Worm (Caenorhabditis elegans): ENCODE measurements around the gene F59A1.13.

The F59A1.13 gene

DNA sequence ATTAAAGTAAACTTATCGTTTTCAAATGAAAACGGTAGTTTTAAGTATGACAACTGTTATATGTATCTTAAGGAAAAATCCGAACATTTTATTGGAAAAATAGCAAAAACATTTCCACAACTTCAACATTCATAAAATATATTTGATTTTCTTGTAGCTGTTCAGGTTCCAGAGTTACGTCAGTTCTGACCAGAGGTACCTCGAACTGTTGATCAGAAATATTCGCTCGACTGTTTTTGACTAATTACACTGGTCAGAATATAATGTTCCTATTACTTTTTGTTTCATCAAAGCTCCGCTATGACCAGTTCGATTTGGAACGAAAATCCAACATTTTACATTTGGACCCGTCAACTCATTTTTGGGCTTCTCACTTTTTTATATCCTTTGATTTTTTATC is 16.2 kb upstream of the F59A1.13 start, which contains the start of gene srh-31:
TSS of gene srh-31 (plus strand) at position 301 of the 400 bp plus-strand sequence.
- TF ChIP-seq sem-2 (GFP tag; optimal IDR thresholded peaks at IDR 0.05) (no peak), bed-3 (GFP tag; optimal IDR thresholded peaks at IDR 0.05) (no peak), elt-1 (tag; optimal IDR thresholded peaks at IDR 0.05; ENCODE audit: borderline replicate concordance, insufficient read depth) (no peak), ceh-43 (GFP tag; optimal IDR thresholded peaks at IDR 0.05) (no peak), ceh-39 (tag; optimal IDR thresholded peaks at IDR 0.05) (no peak), mls-2 (tag; optimal IDR thresholded peaks at IDR 0.05) (no peak), ces-1 (GFP tag; optimal IDR thresholded peaks at IDR 0.05) (no peak), zip-8 (tag; optimal IDR thresholded peaks at IDR 0.05) (no peak), drap-1 (GFP tag; optimal IDR thresholded peaks at IDR 0.05) (no peak), ceh-83 (GFP tag; optimal IDR thresholded peaks at IDR 0.05) (no peak)

DNA sequence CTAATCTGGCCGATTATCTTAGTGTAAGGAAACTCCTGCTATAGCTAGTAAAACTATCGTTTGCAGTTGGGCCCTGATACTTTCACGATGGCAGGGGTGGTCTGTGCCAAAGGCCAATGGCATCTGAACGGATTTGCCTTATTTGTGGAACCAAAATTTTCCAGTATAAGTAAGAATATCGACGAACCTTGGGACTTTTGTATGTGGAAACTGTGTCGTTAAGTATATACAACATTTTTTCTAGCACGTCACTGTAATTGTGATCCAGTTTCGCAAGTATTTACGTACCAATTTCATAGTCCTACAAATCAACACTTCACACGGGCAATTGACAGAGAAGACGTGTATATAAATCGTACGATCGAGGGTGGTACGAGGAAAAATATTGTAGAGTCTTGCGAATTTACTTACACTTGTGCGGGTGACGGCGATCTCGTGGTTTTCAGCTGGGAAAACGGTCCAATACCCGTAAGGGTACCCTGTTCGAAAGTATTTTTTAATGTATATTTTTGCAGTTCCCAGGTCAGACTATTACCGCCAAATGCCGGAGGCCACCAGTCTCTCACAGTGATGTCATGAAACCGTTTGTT is 15.5 kb upstream of the F59A1.13 start:
- TF ChIP-seq nhr-2 (tag; optimal IDR thresholded peaks at IDR 0.05) (no peak), bed-3 (GFP tag; optimal IDR thresholded peaks at IDR 0.05) (no peak), lin-32 (GFP tag; optimal IDR thresholded peaks at IDR 0.05) (no peak), ceh-39 (tag; optimal IDR thresholded peaks at IDR 0.05) (no peak), flh-1 (GFP tag; optimal IDR thresholded peaks at IDR 0.05) (no peak), nhr-76 (tag; optimal IDR thresholded peaks at IDR 0.05) (no peak)

DNA sequence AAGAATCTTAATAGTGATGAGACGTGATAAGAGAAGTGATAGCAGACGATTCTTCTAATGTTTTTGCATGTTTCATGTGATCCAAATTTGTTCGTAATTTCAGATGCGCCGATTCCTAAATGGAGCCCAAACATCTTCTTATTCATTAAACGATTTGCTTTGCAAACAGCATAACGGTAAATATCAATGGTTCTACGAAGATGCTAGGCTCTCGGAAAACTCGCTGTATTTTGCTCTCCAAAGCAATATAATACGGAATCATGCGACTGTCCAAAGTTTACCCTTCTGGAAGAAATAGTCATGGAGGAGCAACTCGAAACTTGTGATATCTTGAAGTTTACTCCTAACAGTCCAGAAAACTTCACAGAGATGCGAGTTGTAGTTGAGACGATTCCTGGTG is 15.0 kb upstream of the F59A1.13 start, which contains the start of gene W06D12.6:
TSS of gene W06D12.6 (plus strand) at position 301 of the 400 bp plus-strand sequence.
- TF ChIP-seq mab-5 (tag; optimal IDR thresholded peaks at IDR 0.05) (no peak), bed-3 (GFP tag; optimal IDR thresholded peaks at IDR 0.05) (no peak), drap-1 (GFP tag; optimal IDR thresholded peaks at IDR 0.05) (no peak), lsy-2 (tag; optimal IDR thresholded peaks at IDR 0.05) (no peak), ces-1 (GFP tag; optimal IDR thresholded peaks at IDR 0.05) (no peak), unc-39 (tag; optimal IDR thresholded peaks at IDR 0.05) (no peak), snpc-4 (tag; optimal IDR thresholded peaks at IDR 0.05) (no peak), zip-8 (tag; optimal IDR thresholded peaks at IDR 0.05) (no peak), ztf-11 (tag; optimal IDR thresholded peaks at IDR 0.05) (no peak), lin-32 (GFP tag; optimal IDR thresholded peaks at IDR 0.05) (no peak), nhr-28 (tag; optimal IDR thresholded peaks at IDR 0.05) (no peak)

DNA sequence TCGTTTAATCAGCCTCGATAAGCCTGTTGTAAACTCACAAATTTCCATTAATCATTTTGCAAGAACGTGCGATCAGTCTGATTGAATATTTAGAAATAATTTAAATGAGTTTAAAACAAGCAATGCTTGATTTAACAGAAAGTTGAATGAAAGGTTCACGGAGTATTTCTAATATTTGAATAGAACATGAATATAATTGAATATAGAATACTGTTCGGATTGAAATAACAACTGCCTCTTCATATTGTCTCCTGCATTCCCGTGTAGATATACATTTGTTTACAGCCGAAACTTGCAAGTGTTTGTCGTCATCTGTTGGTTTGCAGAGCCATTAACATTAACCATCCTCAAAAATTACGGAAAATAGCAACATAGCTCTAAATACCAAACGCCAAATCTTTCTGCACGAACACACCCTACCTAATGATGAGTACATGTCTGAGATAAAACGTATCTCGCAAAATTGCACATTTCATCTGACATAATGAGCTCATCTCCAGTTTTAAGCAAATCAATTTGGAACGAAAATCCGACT is 10.0 kb upstream of the F59A1.13 start, which contains the start of the genes Y26G10.5 and srh-32:
TSS of gene Y26G10.5 (minus strand) at position 101 of the 535 bp plus-strand sequence.
TSS of gene srh-32 (plus strand) at position 485 of the 535 bp plus-strand sequence.
- TF ChIP-seq nhr-28 (tag; optimal IDR thresholded peaks at IDR 0.05), result no peak
- TF ChIP-seq elt-3 (tag; optimal IDR thresholded peaks at IDR 0.05), result no peak
- TF ChIP-seq mep-1 (tag; optimal IDR thresholded peaks at IDR 0.05), result no peak
- TF ChIP-seq snpc-4 (tag; optimal IDR thresholded peaks at IDR 0.05), result no peak
- TF ChIP-seq M03D4.4 (tag; optimal IDR thresholded peaks at IDR 0.05), result no peak
- TF ChIP-seq ces-1 (GFP tag; optimal IDR thresholded peaks at IDR 0.05), result no peak
- no peak for TF ChIP-seq lin-13 (tag; optimal IDR thresholded peaks at IDR 0.05)
- no peak for TF ChIP-seq cnd-1 (tag; optimal IDR thresholded peaks at IDR 0.05)
- TF ChIP-seq sem-2 (GFP tag; optimal IDR thresholded peaks at IDR 0.05), result no peak
- no peak for TF ChIP-seq tbx-8 (GFP tag; optimal IDR thresholded peaks at IDR 0.05)
- no peak for TF ChIP-seq unc-120 (tag; optimal IDR thresholded peaks at IDR 0.05; ENCODE audit: poor library complexity, severe bottlenecking)
- no peak for TF ChIP-seq unc-39 (tag; optimal IDR thresholded peaks at IDR 0.05)
- no peak for TF ChIP-seq sptf-1 (tag; optimal IDR thresholded peaks at IDR 0.05)
- no peak for TF ChIP-seq ztf-11 (tag; optimal IDR thresholded peaks at IDR 0.05)
- TF ChIP-seq nhr-2 (tag; optimal IDR thresholded peaks at IDR 0.05), result no peak
- TF ChIP-seq lsy-2 (tag; optimal IDR thresholded peaks at IDR 0.05), result no peak

DNA sequence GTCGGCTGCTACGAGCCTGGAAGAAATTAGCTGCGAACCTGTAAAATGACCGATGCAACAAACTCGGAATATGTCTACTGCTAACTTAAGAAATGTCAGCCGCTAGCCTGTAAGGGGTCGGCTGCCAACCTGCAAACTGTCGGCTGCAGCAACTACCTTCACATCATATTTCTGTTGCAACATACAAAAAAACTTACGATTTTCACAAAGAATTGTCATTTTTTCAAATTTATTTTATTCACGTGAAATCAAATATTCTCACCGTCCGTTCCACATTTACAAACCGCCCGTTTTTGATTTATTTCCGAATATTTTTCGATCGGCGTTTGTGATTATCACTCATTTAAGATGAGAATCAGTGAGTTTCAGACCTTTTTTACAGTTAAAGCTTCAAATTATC is 8.8 kb upstream of the F59A1.13 start, which contains the start of gene Y26G10.6:
TSS of gene Y26G10.6 (plus strand) at position 301 of the 400 bp plus-strand sequence.
- TF ChIP-seq sem-2 (GFP tag; optimal IDR thresholded peaks at IDR 0.05) (no peak), flh-1 (GFP tag; optimal IDR thresholded peaks at IDR 0.05) (no peak), nhr-237 (tag; optimal IDR thresholded peaks at IDR 0.05) (no peak), lsy-2 (tag; optimal IDR thresholded peaks at IDR 0.05) (no peak), nhr-76 (tag; optimal IDR thresholded peaks at IDR 0.05) (no peak), bed-3 (GFP tag; optimal IDR thresholded peaks at IDR 0.05) (no peak), snpc-4 (tag; optimal IDR thresholded peaks at IDR 0.05) (no peak), ceh-83 (GFP tag; optimal IDR thresholded peaks at IDR 0.05) (no peak), mls-2 (tag; optimal IDR thresholded peaks at IDR 0.05) (no peak), drap-1 (GFP tag; optimal IDR thresholded peaks at IDR 0.05) (no peak), nhr-28 (tag; optimal IDR thresholded peaks at IDR 0.05) (no peak), lin-32 (GFP tag; optimal IDR thresholded peaks at IDR 0.05) (no peak), tbx-8 (GFP tag; optimal IDR thresholded peaks at IDR 0.05) (no peak), cnd-1 (tag; optimal IDR thresholded peaks at IDR 0.05) (no peak), nhr-2 (tag; optimal IDR thresholded peaks at IDR 0.05) (no peak), hlh-1 (tag; optimal IDR thresholded peaks at IDR 0.05) (no peak)
